Worm (Caenorhabditis elegans) whole organism, midembryonic: Measurements from ENCODE around the gene lpr-5.

ENCODE experiments used
- T22C8.4 ChIP-seq: fragments of 200-800 bp; sonication (Bioruptor generic); IDR thresholded peaks from 2 replicates; pipeline ENCODE4 v1.3.6; 2022; ENCODE audit warnings: missing genetic modification characterization, missing compliant biosample characterization
- cog-1 ChIP-seq: sonication (generic microtip); optimal IDR thresholded peaks from 2 replicates; lab custom pipeline; 2016; ENCODE audit warnings: missing genetic modification characterization, missing compliant biosample characterization
- flt-1 ChIP-seq: fragments of 200-800 bp; sonication (Bioruptor generic); IDR thresholded peaks from 2 replicates; pipeline ENCODE4 v1.3.6; 2022; ENCODE audit warnings: missing genetic modification characterization, missing compliant biosample characterization
- klf-2 ChIP-seq: fragments of 200-800 bp; sonication (Bioruptor generic); conservative IDR thresholded peaks from 2 replicates; pipeline ENCODE4 v1.3.6; 2022; ENCODE audit warnings: missing genetic modification reagents, missing genetic modification characterization, missing compliant biosample characterization
- tab-1 ChIP-seq: fragments of 200-800 bp; sonication (Bioruptor generic); IDR thresholded peaks from 2 replicates; pipeline ENCODE4 v1.3.6; 2022; ENCODE audit warnings: missing genetic modification characterization, missing compliant biosample characterization
- ztf-29 ChIP-seq: fragments of 200-800 bp; sonication (Bioruptor generic); IDR thresholded peaks from 2 replicates; pipeline ENCODE4 v1.3.6; 2022; ENCODE audit warnings: missing genetic modification reagents, missing genetic modification characterization, missing compliant biosample characterization

DNA sequence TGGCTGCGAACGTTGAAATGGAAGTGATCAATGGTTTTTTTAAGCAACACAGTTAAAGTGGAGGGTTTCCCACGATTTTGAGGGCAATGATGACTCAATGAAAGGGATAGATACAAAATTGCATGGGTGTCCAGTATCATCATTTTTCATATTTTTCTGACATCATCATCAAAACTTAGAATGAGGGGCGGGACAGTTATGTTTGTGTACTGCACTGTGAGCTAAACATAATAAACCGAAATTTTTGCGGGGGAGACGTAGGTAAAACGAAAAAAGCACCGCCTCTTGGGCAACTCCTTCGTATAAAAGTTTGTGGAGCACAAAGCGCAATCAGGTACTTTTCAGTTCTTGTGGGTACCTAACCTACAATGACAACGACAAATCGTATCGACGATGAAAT lies 8.3 kb upstream of the lpr-5 start, which contains the start of gene C09F12.2:
- TF ChIP-seq ztf-29 (GFP tag; lab: Robert Waterston, UW) (no peak), klf-2 (GFP tag; lab: Robert Waterston, UW) (no peak), flt-1 (no peak), tab-1 (GFP tag; lab: Robert Waterston, UW) (no peak), cog-1 (tag; lab: Kevin White, UChicago) (no peak), T22C8.4 (GFP tag; lab: Robert Waterston, UW) (no peak)
